Worm (Caenorhabditis elegans) whole organism, midembryonic: ENCODE measurements around the gene F28F5.6.

Source experiments
- T22C8.4 ChIP-seq: fragments of 200-800 bp; sonication (Bioruptor generic); IDR thresholded peaks from 2 replicates; pipeline ENCODE4 v1.3.6; 2022; ENCODE audit warnings: missing genetic modification characterization, missing compliant biosample characterization
- ref-1 ChIP-seq: fragments of 200-800 bp; sonication (Bioruptor generic); conservative IDR thresholded peaks from 2 replicates; pipeline ENCODE4 v1.3.6; 2022; ENCODE audit warnings: missing genetic modification reagents, missing genetic modification characterization, missing compliant biosample characterization
- ztf-29 ChIP-seq: fragments of 200-800 bp; sonication (Bioruptor generic); IDR thresholded peaks from 2 replicates; pipeline ENCODE4 v1.3.6; 2022; ENCODE audit warnings: missing genetic modification reagents, missing genetic modification characterization, missing compliant biosample characterization

DNA sequence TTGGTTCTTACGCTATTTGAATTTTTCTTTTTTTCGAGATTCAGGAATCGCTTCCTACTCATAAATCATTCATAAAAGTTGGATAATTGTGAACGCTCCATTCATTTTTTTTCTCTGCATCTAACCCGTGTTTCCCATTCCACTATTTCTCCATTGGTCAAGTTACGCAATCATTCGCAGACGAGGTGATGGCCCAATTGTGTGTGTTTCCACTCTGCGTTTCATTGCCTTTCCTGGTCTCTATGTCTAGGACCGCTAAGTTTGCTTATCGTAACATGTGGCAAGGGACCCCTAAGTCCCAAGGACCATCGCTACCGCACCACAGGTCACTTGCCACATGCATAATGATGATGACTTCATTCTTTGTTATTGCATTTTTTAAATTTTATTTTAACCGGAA, 7.0 kb upstream of the F28F5.6 start:
- TF ChIP-seq ref-1 (GFP tag; lab: Robert Waterston, UW) = no peak
- no peak for TF ChIP-seq ztf-29
- no peak for TF ChIP-seq T22C8.4 (GFP tag; lab: Robert Waterston, UW)
